Worm (Caenorhabditis elegans): ENCODE results near the gene prdx-3.

DNA sequence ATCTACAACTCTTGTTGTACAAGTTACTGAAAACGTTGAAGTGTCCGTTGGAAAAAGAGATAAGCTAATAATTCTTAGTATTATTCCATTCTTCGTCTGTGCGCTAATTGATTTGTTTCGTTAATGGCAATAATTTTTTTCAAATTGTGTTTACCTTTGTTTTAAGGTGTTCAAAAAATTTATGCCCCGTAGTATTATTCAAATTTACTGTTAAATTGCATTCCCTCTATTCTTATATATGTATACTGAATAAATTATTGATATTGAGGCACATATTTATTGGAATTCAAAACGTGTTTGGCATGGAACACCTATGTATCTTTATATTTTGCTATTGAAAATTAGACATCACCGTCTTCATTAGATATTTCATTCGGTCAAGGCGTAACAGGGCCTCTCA, 32.4 kb upstream of the prdx-3 start, which contains the start of gene pals-26:
- TF ChIP-seq elt-3 (tag; optimal IDR thresholded peaks at IDR 0.05) (no peak), nhr-77 (tag; optimal IDR thresholded peaks at IDR 0.05) (no peak)

All from whole organism, L3 larva.